Fruit fly (Drosophila melanogaster) whole organism, wandering third instar larva: Measurements from ENCODE around the gene ort.

Source experiments
- Abd-B ChIP-seq: fragments of >200 bp; optimal IDR thresholded peaks from 2 replicates; lab custom pipeline; 2017; ENCODE audit warnings: missing biosample characterization, missing genetic modification characterization
- CG32264 ChIP-seq: fragments of 200-800 bp; sonication (Bioruptor generic); optimal IDR thresholded peaks from 2 replicates; lab custom pipeline; 2016; ENCODE audit warnings: missing biosample characterization, missing genetic modification characterization
- CG9705 ChIP-seq: fragments of 200-800 bp; sonication (Bioruptor generic); optimal IDR thresholded peaks from 2 replicates; lab custom pipeline; 2018; ENCODE audit warnings: missing biosample characterization, mild to moderate bottlenecking, missing genetic modification characterization
- CrebA ChIP-seq: fragments of 200-800 bp; sonication (Bioruptor generic); optimal IDR thresholded peaks from 2 replicates; lab custom pipeline; 2016; ENCODE audit warnings: missing biosample characterization, mild to moderate bottlenecking, missing genetic modification characterization, borderline replicate concordance
- Dfd ChIP-seq: fragments of >200 bp; optimal IDR thresholded peaks from 2 replicates; lab custom pipeline; 2017; ENCODE audit warnings: missing biosample characterization, missing genetic modification characterization
- Dif ChIP-seq: fragments of 200-275, 200-300 bp; sonication (Bioruptor generic); optimal IDR thresholded peaks from 2 replicates; lab custom pipeline; 2018; ENCODE audit warnings: missing biosample characterization, missing genetic modification characterization; ENCODE audit not compliant: partially characterized antibody
- GATAd ChIP-seq: sonication (Bioruptor generic); optimal IDR thresholded peaks from 2 replicates; lab custom pipeline; 2016; ENCODE audit warnings: missing biosample characterization, missing genetic modification characterization
- HLH106 ChIP-seq: fragments of 200-800 bp; optimal IDR thresholded peaks from 3 replicates; lab custom pipeline; 2019; ENCODE audit warnings: missing biosample characterization, mild to moderate bottlenecking, missing genetic modification characterization, moderate library complexity
- Hnf4 ChIP-seq: fragments of 200-800 bp; sonication (Bioruptor generic); optimal IDR thresholded peaks from 2 replicates; lab custom pipeline; 2016; ENCODE audit warnings: missing biosample characterization, mild to moderate bottlenecking, missing genetic modification characterization
- Hr78 ChIP-seq: fragments of >200 bp; optimal IDR thresholded peaks from 2 replicates; lab custom pipeline; 2017; ENCODE audit warnings: missing biosample characterization, missing genetic modification characterization
- Hr83 ChIP-seq: fragments of 200-300 bp; sonication (Bioruptor generic); optimal IDR thresholded peaks from 2 replicates; lab custom pipeline; 2016; ENCODE audit warnings: missing biosample characterization, mild to moderate bottlenecking, missing genetic modification characterization, moderate library complexity; ENCODE audit not compliant: poor library complexity, severe bottlenecking
- Jra ChIP-seq: sonication (Bioruptor generic); optimal IDR thresholded peaks from 2 replicates; lab custom pipeline; 2016; ENCODE audit warnings: missing biosample characterization, missing genetic modification characterization
- Mio ChIP-seq: sonication (Bioruptor generic); optimal IDR thresholded peaks from 2 replicates; lab custom pipeline; 2016; ENCODE audit warnings: missing biosample characterization, missing genetic modification characterization
- Myc ChIP-seq: fragments of >200 bp; optimal IDR thresholded peaks from 2 replicates; lab custom pipeline; 2017
- N ChIP-seq: fragments of >200 bp; optimal IDR thresholded peaks from 2 replicates; lab custom pipeline; 2018; ENCODE audit warnings: missing biosample characterization, missing external identifiers, missing genetic modification characterization
- OdsH ChIP-seq: fragments of 200-800 bp; sonication (Bioruptor generic); optimal IDR thresholded peaks from 2 replicates; lab custom pipeline; 2016; ENCODE audit warnings: missing biosample characterization, mild to moderate bottlenecking, missing genetic modification characterization
- Rel ChIP-seq, 2 experiments: fragments of 200-800 bp; sonication (Bioruptor generic) in 1 of 2; optimal IDR thresholded peaks; 2 replicates in 1 of 2; 3 replicates in 1 of 2; lab custom pipeline; 2016 to 2019; ENCODE audit warnings: mild to moderate bottlenecking in 2 of 2, missing biosample characterization in 2 of 2, missing genetic modification characterization in 2 of 2, moderate library complexity in 1 of 2
- Sp1 ChIP-seq: fragments of 200-800 bp; sonication (Bioruptor generic); optimal IDR thresholded peaks from 3 replicates; lab custom pipeline; 2019; ENCODE audit warnings: missing biosample characterization, mild to moderate bottlenecking, missing genetic modification characterization, moderate library complexity
- Vsx2 ChIP-seq: fragments of 200-300, 225-300 bp; sonication (Bioruptor generic); optimal IDR thresholded peaks from 2 replicates; lab custom pipeline; 2018; ENCODE audit warnings: missing biosample characterization, missing genetic modification characterization; ENCODE audit not compliant: partially characterized antibody
- br ChIP-seq: fragments of 200-800 bp; sonication (Bioruptor generic); optimal IDR thresholded peaks from 2 replicates; lab custom pipeline; 2016; ENCODE audit warnings: missing biosample characterization, missing genetic modification characterization
- brk ChIP-seq: fragments of 200-800 bp; sonication (Bioruptor generic); optimal IDR thresholded peaks from 2 replicates; lab custom pipeline; 2016; ENCODE audit warnings: missing biosample characterization, mild to moderate bottlenecking, missing genetic modification characterization
- dl ChIP-seq, 2 experiments: fragments of 175-275, 200-275 bp in 1 of 2; fragments of 200-275 bp in 1 of 2; sonication (Bioruptor generic); optimal IDR thresholded peaks; lab custom pipeline; 2018; ENCODE audit warnings: mild to moderate bottlenecking in 2 of 2, missing biosample characterization in 2 of 2, missing genetic modification characterization in 2 of 2, moderate library complexity in 2 of 2; ENCODE audit not compliant: partially characterized antibody in 2 of 2, insufficient read depth in 1 of 2
- dmrt93B ChIP-seq: fragments of 200-800 bp; sonication (Bioruptor generic); optimal IDR thresholded peaks from 2 replicates; lab custom pipeline; 2018; ENCODE audit warnings: missing biosample characterization, mild to moderate bottlenecking, missing genetic modification characterization
- dsf ChIP-seq: sonication (Bioruptor generic); optimal IDR thresholded peaks from 2 replicates; lab custom pipeline; 2016; ENCODE audit warnings: missing biosample characterization, missing genetic modification characterization, borderline replicate concordance
- ey ChIP-seq: fragments of 200-800 bp; sonication (Bioruptor generic); optimal IDR thresholded peaks from 2 replicates; lab custom pipeline; 2016; ENCODE audit warnings: missing biosample characterization, missing genetic modification characterization
- foxo ChIP-seq, 2 experiments: fragments of 200-800 bp; sonication (Bioruptor generic); optimal IDR thresholded peaks; 2 replicates in 1 of 2; 3 replicates in 1 of 2; lab custom pipeline; 2016 to 2017; ENCODE audit warnings: missing biosample characterization in 2 of 2, missing genetic modification characterization in 2 of 2
- fru ChIP-seq: fragments of 200-800 bp; sonication (Bioruptor generic); optimal IDR thresholded peaks from 3 replicates; lab custom pipeline; 2016; ENCODE audit warnings: missing biosample characterization, mild to moderate bottlenecking, missing genetic modification characterization
- h ChIP-seq: fragments of 200-800 bp; sonication (Bioruptor generic); optimal IDR thresholded peaks from 3 replicates; lab custom pipeline; 2016; ENCODE audit warnings: missing biosample characterization, mild to moderate bottlenecking, missing genetic modification characterization
- jim ChIP-seq: fragments of 175-275, 200-325 bp; sonication (Bioruptor generic); optimal IDR thresholded peaks from 2 replicates; lab custom pipeline; 2016; ENCODE audit warnings: missing biosample characterization, mild to moderate bottlenecking, missing genetic modification characterization
- pan ChIP-seq: fragments of >200 bp; optimal IDR thresholded peaks from 2 replicates; lab custom pipeline; 2017
- psq ChIP-seq: fragments of 200-800 bp; sonication (Bioruptor generic); optimal IDR thresholded peaks from 3 replicates; lab custom pipeline; 2017; ENCODE audit warnings: missing biosample characterization, mild to moderate bottlenecking, missing genetic modification characterization, moderate library complexity
- rgr ChIP-seq: fragments of 200-800 bp; sonication (Bioruptor generic); optimal IDR thresholded peaks from 3 replicates; lab custom pipeline; 2016; ENCODE audit warnings: missing biosample characterization, mild to moderate bottlenecking, missing genetic modification characterization
- sage ChIP-seq: fragments of 200-800 bp; sonication (Bioruptor generic); optimal IDR thresholded peaks from 2 replicates; lab custom pipeline; 2016; ENCODE audit warnings: missing biosample characterization, mild to moderate bottlenecking, missing genetic modification characterization
- sv ChIP-seq: fragments of 200-800 bp; sonication (Bioruptor generic); optimal IDR thresholded peaks from 3 replicates; lab custom pipeline; 2016; ENCODE audit warnings: missing biosample characterization, missing genetic modification characterization
- tai ChIP-seq: sonication (Bioruptor generic); optimal IDR thresholded peaks from 2 replicates; lab custom pipeline; 2016; ENCODE audit warnings: missing biosample characterization, missing genetic modification characterization
- woc ChIP-seq: sonication (Bioruptor generic); optimal IDR thresholded peaks from 2 replicates; lab custom pipeline; 2016; ENCODE audit warnings: missing biosample characterization, mild to moderate bottlenecking, missing genetic modification characterization

ort gene

dm6 chr3R:19644094-19644900, 15.3 kb upstream of the ort start, which contains the start of gene Vha13:
TSS of gene Vha13 (minus strand) at chr3R:19644386.
- TF ChIP-seq tai (no peak), Myc (lab: Kevin White, UChicago) (peak; percentile 37), foxo (GFP tag; optimal IDR thresholded peaks at IDR 0.05; lab: Kevin White, UChicago) (peak in 1 of 2 experiments; percentile 42), Hr83 (GFP tag; lab: Kevin White, UChicago) (peak; percentile 81), ey (GFP tag; lab: Kevin White, UChicago) (no peak), brk (GFP tag; lab: Kevin White, UChicago) (no peak), Hnf4 (GFP tag; lab: Kevin White, UChicago) (no peak), psq (no peak), Mio (GFP tag; lab: Kevin White, UChicago) (no peak), Hr78 (GFP tag; lab: Kevin White, UChicago) (no peak), CG9705 (GFP tag; lab: Kevin White, UChicago) (no peak), dsf (GFP tag; lab: Kevin White, UChicago) (no peak), Dfd (GFP tag; lab: Kevin White, UChicago) (no peak), Vsx2 (GFP tag; lab: Kevin White, UChicago) (peak; percentile 65), HLH106 (peak; percentile 38), h (GFP tag; lab: Kevin White, UChicago) (peak; percentile 54), Jra (GFP tag; lab: Kevin White, UChicago) (peak; percentile 22), sv (peak; percentile 49), N (GFP tag; lab: Kevin White, UChicago) (no peak), GATAd (GFP tag; lab: Kevin White, UChicago) (peak; percentile 6), dmrt93B (peak; percentile 3), Abd-B (GFP tag; lab: Kevin White, UChicago) (no peak), Dif (GFP tag; lab: Kevin White, UChicago) (peak; percentile 83), CrebA (GFP tag; lab: Kevin White, UChicago) (no peak), OdsH (GFP tag; lab: Kevin White, UChicago) (peak; percentile 2), rgr (GFP tag; lab: Kevin White, UChicago) (peak; percentile 59), jim (GFP tag; lab: Kevin White, UChicago) (peak; percentile 56), pan (lab: Kevin White, UChicago) (no peak), Rel (GFP tag; optimal IDR thresholded peaks at IDR 0.05; lab: Kevin White, UChicago) (no peak), Rel (tag; optimal IDR thresholded peaks at IDR 0.05; lab: Kevin White, UChicago) (peak; percentile 50), CG32264 (GFP tag; lab: Kevin White, UChicago) (no peak), sage (GFP tag; lab: Kevin White, UChicago) (no peak), br (peak; percentile 41), fru (GFP tag; lab: Kevin White, UChicago) (peak; percentile 83), Sp1 (GFP tag; lab: Kevin White, UChicago) (peak; percentile 63), dl (GFP tag; optimal IDR thresholded peaks at IDR 0.05; lab: Kevin White, UChicago; ENCODE audit: insufficient read depth in 1 of 2, partially characterized antibody in 2 of 2) (peak; percentile 38 to 43), woc (GFP tag; lab: Kevin White, UChicago) (peak; percentile 71)

- TF ChIP-seq sv (no peak), Hr83 (GFP tag; lab: Kevin White, UChicago) (peak; percentile 42), HLH106 (peak; percentile 7)
Observed at dm6 chr3R:19644901-19645204, 14.7 kb upstream of the ort start, which contains the start of gene Nup58. TSS of gene Nup58 (plus strand) at chr3R:19645026.
